Worm (Caenorhabditis elegans): ENCODE measurements around the gene par-3.

par-3 gene

DNA sequence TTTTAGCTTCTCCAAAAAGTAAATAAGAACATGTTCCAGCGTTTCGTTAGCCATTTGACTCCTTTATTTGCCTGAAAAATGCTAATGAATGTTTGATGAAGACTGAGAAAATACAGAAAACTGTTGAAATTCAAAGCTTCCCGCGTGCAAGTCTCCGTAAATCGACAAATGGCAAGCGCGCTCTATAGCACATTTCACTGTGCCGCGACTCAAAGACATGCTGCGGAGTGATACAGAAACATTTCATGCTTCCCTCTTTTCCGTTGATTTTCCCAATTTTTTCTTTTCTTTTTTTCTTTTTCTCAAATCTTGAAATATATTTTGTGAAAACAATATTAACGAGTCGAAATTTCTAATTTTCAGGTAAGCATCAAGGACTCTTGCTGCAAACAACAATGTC is 14.9 kb downstream of the par-3 start, which contains the start of the genes ska-3 and rps-12 (continued):
- peak; percentile 87 for TF ChIP-seq ceh-91 (GFP tag; IDR thresholded peaks at IDR 0.05)
- no peak for TF ChIP-seq ccch-3 (GFP tag; optimal IDR thresholded peaks at IDR 0.05)
- peak; percentile 79 for TF ChIP-seq ztf-18 (tag; optimal IDR thresholded peaks at IDR 0.05)
- TF ChIP-seq hlh-12 (tag; optimal IDR thresholded peaks at IDR 0.05): no peak
- TF ChIP-seq attf-3 (GFP tag; conservative IDR thresholded peaks at IDR 0.05): peak; percentile 82
- peak; percentile 43 for TF ChIP-seq B0035.1 (tag; optimal IDR thresholded peaks at IDR 0.05)
- no peak for TF ChIP-seq ztf-25 (GFP tag; IDR thresholded peaks at IDR 0.05)
- TF ChIP-seq nhr-27 (tag; optimal IDR thresholded peaks at IDR 0.05): no peak
- peak; percentile 84 for TF ChIP-seq him-1 (tag; optimal IDR thresholded peaks at IDR 0.05)
- peak; percentile 89 for TF ChIP-seq egl-18 (GFP tag; IDR thresholded peaks at IDR 0.05)
- peak; percentile 26 for TF ChIP-seq nhr-90 (tag; optimal IDR thresholded peaks at IDR 0.05)
- TF ChIP-seq K11D2.4 (GFP tag; IDR thresholded peaks at IDR 0.05): peak; percentile 96
- TF ChIP-seq let-607 (tag; optimal IDR thresholded peaks at IDR 0.05): peak; percentile 75 to 89
- peak; percentile 99 for TF ChIP-seq pha-4 (tag; optimal IDR thresholded peaks at IDR 0.05)
- peak; percentile 70 for TF ChIP-seq unc-130 (GFP tag; optimal IDR thresholded peaks at IDR 0.05)
- peak; percentile 78 for TF ChIP-seq tbp1 (GFP tag; optimal IDR thresholded peaks at IDR 0.05)
- TF ChIP-seq F33H1.4 (GFP tag; IDR thresholded peaks at IDR 0.05): peak; percentile 93
- TF ChIP-seq K12H6.12 (tag; optimal IDR thresholded peaks at IDR 0.05): peak; percentile 91
- TF ChIP-seq fkh-3 (tag; optimal IDR thresholded peaks at IDR 0.05): no peak
- peak; percentile 66 for TF ChIP-seq F52B5.7 (tag; optimal IDR thresholded peaks at IDR 0.05)
- peak; percentile 100 for TF ChIP-seq mcd-1 (GFP tag; IDR thresholded peaks at IDR 0.05)
- peak; percentile 7 for TF ChIP-seq ama-1 (optimal IDR thresholded peaks at IDR 0.05)
- no peak for TF ChIP-seq ama-1 (GFP tag; optimal IDR thresholded peaks at IDR 0.05)
- peak; percentile 93 for TF ChIP-seq athp-1 (tag; optimal IDR thresholded peaks at IDR 0.05)
- TF ChIP-seq xnd-1 (tag; optimal IDR thresholded peaks at IDR 0.05): peak; percentile 73
- peak; percentile 81 for TF ChIP-seq B0019.2 (GFP tag; conservative IDR thresholded peaks at IDR 0.05)
- TF ChIP-seq atf-7 (tag; optimal IDR thresholded peaks at IDR 0.05): peak; percentile 86
- TF ChIP-seq aptf-2 (GFP tag; conservative IDR thresholded peaks at IDR 0.05): peak; percentile 74
- no peak for TF ChIP-seq F57C9.4 (tag; optimal IDR thresholded peaks at IDR 0.05)
- TF ChIP-seq ztf-6 (GFP tag; IDR thresholded peaks at IDR 0.05): peak; percentile 86
- TF ChIP-seq lsl-1 (GFP tag; optimal IDR thresholded peaks at IDR 0.05): peak; percentile 82
- TF ChIP-seq let-526 (GFP tag; IDR thresholded peaks at IDR 0.05): peak; percentile 96
- TF ChIP-seq madf-10 (tag; optimal IDR thresholded peaks at IDR 0.05): peak; percentile 88
- TF ChIP-seq F49E8.2 (tag; optimal IDR thresholded peaks at IDR 0.05; ENCODE audit: insufficient read depth): peak; percentile 93
- no peak for TF ChIP-seq aptf-3 (GFP tag; IDR thresholded peaks at IDR 0.05)
- TF ChIP-seq rpc-1 (optimal IDR thresholded peaks at IDR 0.05): peak; percentile 17
- peak; percentile 0 for TF ChIP-seq rpc-1 (tag; optimal IDR thresholded peaks at IDR 0.05)
- TF ChIP-seq somi-1 (GFP tag; optimal IDR thresholded peaks at IDR 0.05): peak; percentile 85
- TF ChIP-seq ZK185.1 (tag; optimal IDR thresholded peaks at IDR 0.05; ENCODE audit: poor library complexity, severe bottlenecking): peak; percentile 97
- peak; percentile 83 for TF ChIP-seq ceh-100 (GFP tag; IDR thresholded peaks at IDR 0.05)
- TF ChIP-seq F39B2.1 (GFP tag; IDR thresholded peaks at IDR 0.05): 0 out of 2 replicates have a peak, but pooled peaks have one; percentile 55
- peak; percentile 95 for TF ChIP-seq ztf-26 (tag; optimal IDR thresholded peaks at IDR 0.05)
- peak; percentile 96 for TF ChIP-seq nfyb-1 (GFP tag; IDR thresholded peaks at IDR 0.05)
- no peak for TF ChIP-seq F10E7.11 (tag; optimal IDR thresholded peaks at IDR 0.05)
- TF ChIP-seq Y53F4B.3 (GFP tag; IDR thresholded peaks at IDR 0.05): 0 out of 2 replicates have a peak, but pooled peaks have one; percentile 23
- TF ChIP-seq Y56A3A.18 (GFP tag; IDR thresholded peaks at IDR 0.05): peak; percentile 51; the same call in 1 of the 2 replicates
- TF ChIP-seq nfya-1 (tag; optimal IDR thresholded peaks at IDR 0.05; ENCODE audit: borderline replicate concordance, insufficient read depth): no peak
- peak; percentile 80 for TF ChIP-seq B0336.3 (GFP tag; IDR thresholded peaks at IDR 0.05)
- TF ChIP-seq lsy-27 (tag; optimal IDR thresholded peaks at IDR 0.05; ENCODE audit: borderline replicate concordance, insufficient read depth): peak; percentile 19
